Worm (Caenorhabditis elegans): ENCODE measurements around the gene chil-16.

Gene chil-16

DNA sequence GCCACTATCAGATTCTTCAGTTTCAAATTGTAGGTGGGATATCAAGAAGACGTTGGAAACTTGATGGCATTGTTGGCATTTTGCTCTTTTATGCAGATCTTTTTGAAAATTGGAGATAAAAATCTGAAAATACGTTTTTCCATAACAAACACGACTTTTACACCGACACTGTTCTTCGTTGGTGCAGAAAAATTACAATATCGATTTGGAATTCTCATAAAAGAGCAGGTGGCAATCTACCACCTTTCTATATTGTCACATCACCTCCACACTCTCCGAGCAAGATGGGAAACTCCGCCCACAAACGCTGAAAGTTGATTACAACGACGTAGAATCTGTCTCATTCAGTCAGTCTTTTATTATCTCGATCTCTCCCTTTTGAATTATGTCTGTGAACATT lies 34.3 kb downstream of the chil-16 start, which contains the start of gene arrd-2:
Gene arrd-2 (plus strand): TSS at position 301 of the 400 bp plus-strand sequence.
- TF ChIP-seq ceh-28 (tag; optimal IDR thresholded peaks at IDR 0.05) (no peak), zag-1 (tag; optimal IDR thresholded peaks at IDR 0.05) (no peak)

DNA sequence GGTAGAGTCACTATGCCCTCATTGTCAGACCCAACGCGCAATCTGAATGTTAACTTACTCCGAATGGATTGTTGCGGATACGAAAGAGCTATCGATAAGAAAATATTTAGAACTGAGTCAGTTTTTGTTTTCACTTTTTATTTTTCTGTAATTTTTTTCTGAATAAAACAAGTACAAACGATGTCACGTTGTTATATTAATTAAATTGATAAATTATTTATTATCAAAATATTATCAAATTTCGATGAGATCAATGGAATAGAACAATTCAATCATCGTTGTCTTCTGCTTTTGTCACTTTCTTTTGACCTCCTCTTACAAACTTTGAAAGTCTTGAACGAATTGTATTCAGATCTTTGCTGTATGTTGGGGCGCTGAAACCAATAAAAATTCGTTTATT lies 34.7 kb downstream of the chil-16 start, which contains the start of gene mpz-6:
Gene mpz-6 (minus strand): TSS at position 101 of the 400 bp plus-strand sequence.
- no peak for TF ChIP-seq nhr-237 (tag; optimal IDR thresholded peaks at IDR 0.05)
- TF ChIP-seq R02D3.7 (tag; optimal IDR thresholded peaks at IDR 0.05) = no peak
- TF ChIP-seq nhr-25 (tag; optimal IDR thresholded peaks at IDR 0.05) = no peak
- TF ChIP-seq ztf-4 (tag; optimal IDR thresholded peaks at IDR 0.05) = no peak
- TF ChIP-seq ceh-16 (tag; optimal IDR thresholded peaks at IDR 0.05) = no peak
- TF ChIP-seq nhr-11 (tag; optimal IDR thresholded peaks at IDR 0.05) = no peak
- no peak for TF ChIP-seq unc-39 (tag; optimal IDR thresholded peaks at IDR 0.05)
- no peak for TF ChIP-seq mml-1 (tag; optimal IDR thresholded peaks at IDR 0.05)
- no peak for TF ChIP-seq nhr-43 (tag; optimal IDR thresholded peaks at IDR 0.05; ENCODE audit: poor library complexity, severe bottlenecking)
- TF ChIP-seq aly-2 (tag; optimal IDR thresholded peaks at IDR 0.05) = no peak
- TF ChIP-seq lin-15B (tag; optimal IDR thresholded peaks at IDR 0.05) = no peak
- TF ChIP-seq jun-1 (tag; optimal IDR thresholded peaks at IDR 0.05) = no peak
- no peak for TF ChIP-seq skn-1 (tag; optimal IDR thresholded peaks at IDR 0.05)
- no peak for TF ChIP-seq sea-2 (GFP tag; optimal IDR thresholded peaks at IDR 0.05)
- no peak for TF ChIP-seq ceh-82 (tag; optimal IDR thresholded peaks at IDR 0.05)
- TF ChIP-seq ceh-28 (tag; optimal IDR thresholded peaks at IDR 0.05) = no peak
- no peak for TF ChIP-seq ceh-9 (tag; optimal IDR thresholded peaks at IDR 0.05)
- no peak for TF ChIP-seq lsy-12 (tag; optimal IDR thresholded peaks at IDR 0.05)

DNA sequence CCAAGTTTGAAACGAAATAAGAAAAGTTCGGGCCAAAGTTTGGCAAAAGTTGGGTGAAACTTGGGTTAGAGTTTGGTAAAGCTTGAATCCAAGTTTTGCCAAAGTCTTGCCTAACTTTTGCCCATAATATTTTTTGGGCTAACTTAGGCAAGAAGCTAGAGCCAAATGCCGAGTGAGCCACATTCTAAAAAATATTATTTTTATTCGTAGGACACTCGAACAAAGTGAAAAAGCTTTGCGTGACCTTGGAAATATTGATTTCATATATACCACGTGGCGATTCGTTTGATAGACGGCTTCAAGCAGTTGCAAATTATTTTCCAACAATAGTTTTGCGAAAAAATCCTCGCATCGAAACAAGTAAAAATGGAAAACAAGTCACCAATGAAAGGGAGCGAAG lies 37.9 kb downstream of the chil-16 start, which contains the start of gene Y51B9A.5:
Gene Y51B9A.5 (plus strand): TSS at position 301 of the 400 bp plus-strand sequence.
- TF ChIP-seq snpc-4 (tag; optimal IDR thresholded peaks at IDR 0.05) = no peak
- no peak for TF ChIP-seq mml-1 (tag; optimal IDR thresholded peaks at IDR 0.05)
- no peak for TF ChIP-seq egl-27 (tag; optimal IDR thresholded peaks at IDR 0.05)
- no peak for TF ChIP-seq ama-1 (optimal IDR thresholded peaks at IDR 0.05)
- TF ChIP-seq nhr-43 (tag; optimal IDR thresholded peaks at IDR 0.05; ENCODE audit: poor library complexity, severe bottlenecking) = no peak
- TF ChIP-seq ztf-11 (tag; optimal IDR thresholded peaks at IDR 0.05) = no peak
- TF ChIP-seq fos-1 (tag; optimal IDR thresholded peaks at IDR 0.05) = no peak
- TF ChIP-seq elt-3 (tag; optimal IDR thresholded peaks at IDR 0.05) = no peak
- TF ChIP-seq lin-15B (tag; optimal IDR thresholded peaks at IDR 0.05) = no peak
- no peak for TF ChIP-seq pqm-1 (tag; optimal IDR thresholded peaks at IDR 0.05)
- TF ChIP-seq ztf-4 (tag; optimal IDR thresholded peaks at IDR 0.05) = no peak
- TF ChIP-seq eor-1 (tag; optimal IDR thresholded peaks at IDR 0.05) = no peak
- TF ChIP-seq nhr-11 (tag; optimal IDR thresholded peaks at IDR 0.05) = no peak
- TF ChIP-seq jun-1 (tag; optimal IDR thresholded peaks at IDR 0.05) = no peak
- no peak for TF ChIP-seq nhr-76 (tag; optimal IDR thresholded peaks at IDR 0.05)
- TF ChIP-seq hmg-11 (tag; optimal IDR thresholded peaks at IDR 0.05) = no peak
- TF ChIP-seq pha-4 (tag; optimal IDR thresholded peaks at IDR 0.05) = no peak
- TF ChIP-seq nfya-1 (tag; optimal IDR thresholded peaks at IDR 0.05; ENCODE audit: insufficient read depth) = no peak

DNA sequence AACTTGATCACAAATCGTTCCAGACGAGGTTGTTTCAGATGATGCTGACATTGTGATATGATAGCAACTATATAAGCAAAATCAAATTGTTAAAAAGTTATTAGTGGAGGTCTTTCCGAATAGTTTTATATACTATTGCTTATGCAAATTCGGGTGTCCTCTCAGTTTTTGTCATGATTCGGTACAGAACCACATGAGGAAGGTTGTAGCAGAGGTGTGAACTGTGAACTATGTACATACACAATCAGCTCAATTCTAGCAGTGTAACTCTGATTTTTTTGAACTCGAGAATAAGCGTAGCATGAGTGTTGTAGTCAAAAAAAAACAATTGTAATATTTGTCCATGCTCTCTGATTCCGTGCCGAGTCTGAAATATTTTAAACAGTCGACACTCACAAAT lies 38.7 kb downstream of the chil-16 start, which contains the start of gene Y51B9A.6:
Gene Y51B9A.6 (minus strand): TSS at position 101 of the 400 bp plus-strand sequence.
- no peak for TF ChIP-seq nhr-23 (tag; optimal IDR thresholded peaks at IDR 0.05)
- TF ChIP-seq elt-1 (tag; optimal IDR thresholded peaks at IDR 0.05) = no peak
- no peak for TF ChIP-seq elt-3 (tag; optimal IDR thresholded peaks at IDR 0.05)
- no peak for TF ChIP-seq nhr-11 (tag; optimal IDR thresholded peaks at IDR 0.05)
- no peak for TF ChIP-seq sea-2 (GFP tag; optimal IDR thresholded peaks at IDR 0.05)
- TF ChIP-seq hmg-11 (tag; optimal IDR thresholded peaks at IDR 0.05) = no peak
- TF ChIP-seq unc-62 (GFP tag; optimal IDR thresholded peaks at IDR 0.05) = no peak
- no peak for TF ChIP-seq ceh-28 (tag; optimal IDR thresholded peaks at IDR 0.05)
- TF ChIP-seq fkh-2 (tag; optimal IDR thresholded peaks at IDR 0.05) = no peak
- no peak for TF ChIP-seq jun-1 (tag; optimal IDR thresholded peaks at IDR 0.05)
- TF ChIP-seq fkh-10 (GFP tag; optimal IDR thresholded peaks at IDR 0.05) = no peak
- TF ChIP-seq mdl-1 (tag; optimal IDR thresholded peaks at IDR 0.05) = no peak

Data from whole organism, L3 larva.